Worm (Caenorhabditis elegans) whole organism, midembryonic: ENCODE measurements around the gene R01B10.3.
"Not testable (repeated sequence)": the region's sequence is repeated elsewhere in the genome, so short reads cannot be mapped to it uniquely, and the experiment has no call there.

Experiments
- T22C8.4 ChIP-seq: fragments of 200-800 bp; sonication (Bioruptor generic); IDR thresholded peaks from 2 replicates; pipeline ENCODE4 v1.3.6; 2022; ENCODE audit warnings: missing genetic modification characterization, missing compliant biosample characterization
- cog-1 ChIP-seq: sonication (generic microtip); optimal IDR thresholded peaks from 2 replicates; lab custom pipeline; 2016; ENCODE audit warnings: missing genetic modification characterization, missing compliant biosample characterization
- flt-1 ChIP-seq: fragments of 200-800 bp; sonication (Bioruptor generic); IDR thresholded peaks from 2 replicates; pipeline ENCODE4 v1.3.6; 2022; ENCODE audit warnings: missing genetic modification characterization, missing compliant biosample characterization
- klf-2 ChIP-seq: fragments of 200-800 bp; sonication (Bioruptor generic); conservative IDR thresholded peaks from 2 replicates; pipeline ENCODE4 v1.3.6; 2022; ENCODE audit warnings: missing genetic modification reagents, missing genetic modification characterization, missing compliant biosample characterization
- med-1 ChIP-seq: sonication (generic microtip); optimal IDR thresholded peaks from 2 replicates; lab custom pipeline; 2017; ENCODE audit warnings: missing genetic modification characterization, mild to moderate bottlenecking, missing compliant biosample characterization, antibody characterized with exemption, missing genetic modification reagents; ENCODE audit not compliant: insufficient read depth
- ref-1 ChIP-seq: fragments of 200-800 bp; sonication (Bioruptor generic); conservative IDR thresholded peaks from 2 replicates; pipeline ENCODE4 v1.3.6; 2022; ENCODE audit warnings: missing genetic modification reagents, missing genetic modification characterization, missing compliant biosample characterization
- tab-1 ChIP-seq: fragments of 200-800 bp; sonication (Bioruptor generic); IDR thresholded peaks from 2 replicates; pipeline ENCODE4 v1.3.6; 2022; ENCODE audit warnings: missing genetic modification characterization, missing compliant biosample characterization
- ztf-23 ChIP-seq: fragments of 200-800 bp; sonication (Bioruptor generic); IDR thresholded peaks from 2 replicates; pipeline ENCODE4 v1.3.6; 2022; ENCODE audit warnings: missing genetic modification reagents, missing genetic modification characterization, missing compliant biosample characterization
- ztf-29 ChIP-seq: fragments of 200-800 bp; sonication (Bioruptor generic); IDR thresholded peaks from 2 replicates; pipeline ENCODE4 v1.3.6; 2022; ENCODE audit warnings: missing genetic modification reagents, missing genetic modification characterization, missing compliant biosample characterization

R01B10.3 gene

ce11 chrV:6044853-6045594, at the start of gene R01B10.3:
R01B10.3 (minus strand) TSS chrV:6045129.
- TF ChIP-seq ref-1 (GFP tag; lab: Robert Waterston, UW) = no peak
- no peak for TF ChIP-seq cog-1
- no peak for TF ChIP-seq ztf-29 (GFP tag; lab: Robert Waterston, UW)
- TF ChIP-seq tab-1 (GFP tag; lab: Robert Waterston, UW) = no peak
- TF ChIP-seq T22C8.4 (GFP tag; lab: Robert Waterston, UW) = no peak
- TF ChIP-seq med-1 (GFP tag; lab: Kevin White, UChicago) = no peak
- no peak for TF ChIP-seq ztf-23 (GFP tag; lab: Robert Waterston, UW)
- no peak for TF ChIP-seq klf-2 (GFP tag; lab: Robert Waterston, UW)
- no peak for TF ChIP-seq flt-1 (GFP tag; lab: Robert Waterston, UW)

- TF ChIP-seq flt-1 (GFP tag; lab: Robert Waterston, UW) = peak; percentile 23; the same call in 1 of the 2 replicates
Measured at ce11 chrV:6088977-6089376, 44.0 kb upstream of the R01B10.3 start.

ce11 chrV:6072190-6072589, 27.3 kb upstream of the R01B10.3 start:
- TF ChIP-seq flt-1 (GFP tag; lab: Robert Waterston, UW) = 0 out of 2 replicates have a peak, but pooled peaks have one; percentile 9

ce11 chrV:6069968-6070367, 25.0 kb upstream of the R01B10.3 start, which contains the start of gene fbxa-214:
fbxa-214 (minus strand) TSS chrV:6070068.
- not testable (repeated sequence) for TF ChIP-seq ref-1 (GFP tag; lab: Robert Waterston, UW); klf-2 (GFP tag; lab: Robert Waterston, UW); med-1 (GFP tag; lab: Kevin White, UChicago)

- TF ChIP-seq ztf-23 (GFP tag; lab: Robert Waterston, UW) (no peak), tab-1 (GFP tag; lab: Robert Waterston, UW) (no peak), cog-1 (no peak), ref-1 (GFP tag; lab: Robert Waterston, UW) (no peak), flt-1 (GFP tag; lab: Robert Waterston, UW) (no peak), med-1 (GFP tag; lab: Kevin White, UChicago) (no peak), T22C8.4 (GFP tag; lab: Robert Waterston, UW) (no peak), klf-2 (GFP tag; lab: Robert Waterston, UW) (no peak), ztf-29 (GFP tag; lab: Robert Waterston, UW) (no peak)
Measured at ce11 chrV:6067112-6067511, 22.2 kb upstream of the R01B10.3 start, which contains the start of gene srh-10. srh-10 (minus strand) TSS chrV:6067140.

- TF ChIP-seq cog-1 (no peak), flt-1 (GFP tag; lab: Robert Waterston, UW) (no peak), T22C8.4 (GFP tag; lab: Robert Waterston, UW) (no peak), tab-1 (GFP tag; lab: Robert Waterston, UW) (no peak), med-1 (GFP tag; lab: Kevin White, UChicago) (no peak), ztf-23 (GFP tag; lab: Robert Waterston, UW) (no peak), klf-2 (GFP tag; lab: Robert Waterston, UW) (no peak), ref-1 (GFP tag; lab: Robert Waterston, UW) (no peak), ztf-29 (GFP tag; lab: Robert Waterston, UW) (no peak)
Measured at ce11 chrV:6063330-6063729, 18.4 kb upstream of the R01B10.3 start, which contains the start of gene Y38A10A.2. Y38A10A.2 (minus strand) TSS chrV:6063430.

- TF ChIP-seq flt-1 (GFP tag; lab: Robert Waterston, UW) = no peak
- TF ChIP-seq ztf-29 (GFP tag; lab: Robert Waterston, UW) = no peak
- no peak for TF ChIP-seq med-1 (GFP tag; lab: Kevin White, UChicago)
- TF ChIP-seq cog-1 = no peak
- no peak for TF ChIP-seq ztf-23 (GFP tag; lab: Robert Waterston, UW)
- TF ChIP-seq tab-1 (GFP tag; lab: Robert Waterston, UW) = no peak
- TF ChIP-seq klf-2 (GFP tag; lab: Robert Waterston, UW) = no peak
- no peak for TF ChIP-seq T22C8.4 (GFP tag; lab: Robert Waterston, UW)
- no peak for TF ChIP-seq ref-1 (GFP tag; lab: Robert Waterston, UW)
Measured at ce11 chrV:6055289-6055688, 10.4 kb upstream of the R01B10.3 start, which contains the start of gene srd-20. srd-20 (plus strand) TSS chrV:6055589.

- TF ChIP-seq T22C8.4 (GFP tag; lab: Robert Waterston, UW) = no peak
- TF ChIP-seq klf-2 (GFP tag; lab: Robert Waterston, UW) = no peak
- TF ChIP-seq tab-1 (GFP tag; lab: Robert Waterston, UW) = no peak
- TF ChIP-seq flt-1 (GFP tag; lab: Robert Waterston, UW) = peak; percentile 69
- peak; percentile 73 for TF ChIP-seq cog-1
Measured at ce11 chrV:6053188-6053687, 8.3 kb upstream of the R01B10.3 start, which contains the start of gene seip-1. seip-1 (minus strand) TSS chrV:6053238.

ce11 chrV:6051159-6051558, 6.2 kb upstream of the R01B10.3 start, which contains the start of gene jamp-1:
jamp-1 (minus strand) TSS chrV:6051259.
- TF ChIP-seq cog-1 = no peak
- TF ChIP-seq klf-2 (GFP tag; lab: Robert Waterston, UW) = no peak
- TF ChIP-seq ztf-23 (GFP tag; lab: Robert Waterston, UW) = no peak

- TF ChIP-seq ztf-23 (GFP tag; lab: Robert Waterston, UW) (no peak), T22C8.4 (GFP tag; lab: Robert Waterston, UW) (no peak), klf-2 (GFP tag; lab: Robert Waterston, UW) (no peak), med-1 (GFP tag; lab: Kevin White, UChicago) (no peak)
Measured at ce11 chrV:6047818-6048217, 2.9 kb upstream of the R01B10.3 start, which contains the start of gene pgap-3. pgap-3 (minus strand) TSS chrV:6047918.
